Worm (Caenorhabditis elegans) whole organism, mixed stage, embryonic: ENCODE results near the gene F53H4.2.

Experiments used
- blmp-1 ChIP-seq: fragments of 150-350 bp; optimal IDR thresholded peaks from 2 replicates; lab custom pipeline; 2014; ENCODE audit warnings: missing biosample characterization, missing genetic modification characterization
- ceh-39 ChIP-seq: fragments of 150-350 bp; optimal IDR thresholded peaks from 2 replicates; lab custom pipeline; 2014; ENCODE audit warnings: missing biosample characterization, missing genetic modification characterization
- ceh-43 ChIP-seq: fragments of 200-800 bp; sonication (Bioruptor generic); optimal IDR thresholded peaks from 2 replicates; lab custom pipeline; 2018; ENCODE audit warnings: mild to moderate bottlenecking, missing genetic modification characterization, moderate library complexity, missing compliant biosample characterization
- ceh-83 ChIP-seq: fragments of 200-800 bp; sonication (Bioruptor generic); optimal IDR thresholded peaks from 2 replicates; lab custom pipeline; 2018; ENCODE audit warnings: mild to moderate bottlenecking, missing genetic modification characterization, missing compliant biosample characterization
- ces-1 ChIP-seq: fragments of 150-350 bp; optimal IDR thresholded peaks from 2 replicates; lab custom pipeline; 2014; ENCODE audit warnings: missing biosample characterization, missing genetic modification reagents, missing genetic modification characterization
- cnd-1 ChIP-seq: fragments of 200-800 bp; sonication (Bioruptor generic); optimal IDR thresholded peaks from 2 replicates; lab custom pipeline; 2018; ENCODE audit warnings: mild to moderate bottlenecking, missing genetic modification characterization, missing compliant biosample characterization
- drap-1 ChIP-seq: fragments of 200-800 bp; sonication (Bioruptor generic); optimal IDR thresholded peaks from 3 replicates; lab custom pipeline; 2018; ENCODE audit warnings: mild to moderate bottlenecking, missing genetic modification characterization, missing compliant biosample characterization
- elt-1 ChIP-seq: sonication (generic microtip); optimal IDR thresholded peaks from 2 replicates; lab custom pipeline; 2017; ENCODE audit warnings: missing genetic modification characterization, mild to moderate bottlenecking, missing compliant biosample characterization, antibody characterized with exemption, moderate library complexity, borderline replicate concordance; ENCODE audit not compliant: insufficient read depth
- elt-3 ChIP-seq: fragments of 150-350 bp; optimal IDR thresholded peaks from 2 replicates; lab custom pipeline; 2014; ENCODE audit warnings: missing biosample characterization, missing genetic modification characterization
- ham-2 ChIP-seq: fragments of 200-800 bp; sonication (Bioruptor generic); optimal IDR thresholded peaks from 2 replicates; lab custom pipeline; 2018; ENCODE audit warnings: mild to moderate bottlenecking, missing genetic modification characterization, missing compliant biosample characterization
- hlh-1 ChIP-seq: fragments of 150-350 bp; optimal IDR thresholded peaks from 2 replicates; lab custom pipeline; 2014; ENCODE audit warnings: missing biosample characterization, missing genetic modification reagents, missing genetic modification characterization
- lin-13 ChIP-seq: fragments of 150-350 bp; optimal IDR thresholded peaks from 2 replicates; lab custom pipeline; 2014; ENCODE audit warnings: missing biosample characterization, missing genetic modification characterization
- lin-32 ChIP-seq: fragments of 200-800 bp; sonication (Bioruptor generic); optimal IDR thresholded peaks from 2 replicates; lab custom pipeline; 2018; ENCODE audit warnings: mild to moderate bottlenecking, missing genetic modification characterization, missing compliant biosample characterization
- lsy-2 ChIP-seq: fragments of 150-350 bp; optimal IDR thresholded peaks from 2 replicates; lab custom pipeline; 2014; ENCODE audit warnings: missing biosample characterization, missing genetic modification characterization
- mab-5 ChIP-seq: fragments of 150-350 bp; optimal IDR thresholded peaks from 2 replicates; lab custom pipeline; 2014; ENCODE audit warnings: missing biosample characterization, missing genetic modification characterization
- mep-1 ChIP-seq: fragments of 150-350 bp; optimal IDR thresholded peaks from 2 replicates; lab custom pipeline; 2017; ENCODE audit warnings: missing biosample characterization, missing genetic modification reagents, missing genetic modification characterization, inconsistent platforms
- mls-2 ChIP-seq: sonication (generic microtip); optimal IDR thresholded peaks from 2 replicates; lab custom pipeline; 2016; ENCODE audit warnings: mild to moderate bottlenecking, missing genetic modification characterization, moderate library complexity, missing compliant biosample characterization
- nhr-12 ChIP-seq: fragments of 150-350 bp; optimal IDR thresholded peaks from 2 replicates; lab custom pipeline; 2014; ENCODE audit warnings: missing biosample characterization, missing genetic modification characterization
- nhr-2 ChIP-seq: fragments of 150-350 bp; optimal IDR thresholded peaks from 2 replicates; lab custom pipeline; 2014; ENCODE audit warnings: missing biosample characterization, missing genetic modification characterization
- nhr-237 ChIP-seq: fragments of 150-350 bp; optimal IDR thresholded peaks from 2 replicates; lab custom pipeline; 2014; ENCODE audit warnings: missing biosample characterization, missing genetic modification characterization
- nhr-28 ChIP-seq: fragments of 150-350 bp; optimal IDR thresholded peaks from 2 replicates; lab custom pipeline; 2014; ENCODE audit warnings: missing biosample characterization, missing genetic modification characterization
- nhr-76 ChIP-seq: sonication (generic microtip); optimal IDR thresholded peaks from 2 replicates; lab custom pipeline; 2017; ENCODE audit warnings: missing biosample characterization, missing genetic modification characterization
- pha-4 ChIP-seq: fragments of 150-350 bp; optimal IDR thresholded peaks from 2 replicates; lab custom pipeline; 2018; ENCODE audit warnings: missing biosample characterization, missing genetic modification reagents, missing genetic modification characterization
- sptf-1 ChIP-seq: sonication (generic microtip); optimal IDR thresholded peaks from 2 replicates; lab custom pipeline; 2017; ENCODE audit warnings: mild to moderate bottlenecking, missing genetic modification characterization, moderate library complexity, missing compliant biosample characterization
- tbx-8 ChIP-seq: fragments of 200-800 bp; sonication (Bioruptor generic); optimal IDR thresholded peaks from 2 replicates; lab custom pipeline; 2018; ENCODE audit warnings: mild to moderate bottlenecking, missing genetic modification characterization, moderate library complexity, missing compliant biosample characterization
- unc-62 ChIP-seq: fragments of 150-350 bp; optimal IDR thresholded peaks from 2 replicates; lab custom pipeline; 2014; ENCODE audit warnings: missing biosample characterization, missing genetic modification reagents, missing genetic modification characterization
- zip-8 ChIP-seq: fragments of 150-350 bp; optimal IDR thresholded peaks from 2 replicates; lab custom pipeline; 2014; ENCODE audit warnings: missing biosample characterization, missing genetic modification characterization
- ztf-11 ChIP-seq: fragments of 150-350 bp; optimal IDR thresholded peaks from 2 replicates; lab custom pipeline; 2014; ENCODE audit warnings: missing biosample characterization, missing genetic modification characterization

F53H4.2 gene

ce11 chrX:15844330-15844729 lies 12.6 kb upstream of the F53H4.2 start:
- TF ChIP-seq pha-4 (tag; lab: Kevin White, UChicago) (no peak), ceh-43 (no peak), cnd-1 (tag; lab: Kevin White, UChicago) (no peak), blmp-1 (tag; lab: Kevin White, UChicago) (no peak), ceh-39 (tag; lab: Kevin White, UChicago) (no peak), nhr-28 (tag; lab: Kevin White, UChicago) (no peak)

- no peak for TF ChIP-seq pha-4 (tag; lab: Kevin White, UChicago)
- TF ChIP-seq ham-2 (GFP tag; lab: Kevin White, UChicago): no peak
- TF ChIP-seq unc-62 (GFP tag; lab: Kevin White, UChicago): no peak
- no peak for TF ChIP-seq sptf-1 (tag; lab: Kevin White, UChicago)
- TF ChIP-seq lin-32 (GFP tag; lab: Kevin White, UChicago): no peak
- TF ChIP-seq mls-2 (tag; lab: Kevin White, UChicago): no peak
- TF ChIP-seq nhr-12 (tag; lab: Kevin White, UChicago): no peak
- TF ChIP-seq ces-1 (GFP tag; lab: Kevin White, UChicago): no peak
These were observed 10.4 kb upstream of the F53H4.2 start for ce11 chrX:15846552-15846951.

- TF ChIP-seq nhr-2 (tag; lab: Kevin White, UChicago) (no peak), mep-1 (tag; lab: Kevin White, UChicago) (no peak), tbx-8 (GFP tag; lab: Kevin White, UChicago) (no peak), drap-1 (no peak), sptf-1 (tag; lab: Kevin White, UChicago) (no peak), mab-5 (tag; lab: Kevin White, UChicago) (no peak), nhr-76 (no peak), elt-1 (no peak), mls-2 (tag; lab: Kevin White, UChicago) (no peak), ceh-39 (tag; lab: Kevin White, UChicago) (no peak), unc-62 (GFP tag; lab: Kevin White, UChicago) (no peak), nhr-237 (no peak)
These were observed 9.3 kb upstream of the F53H4.2 start, which contains the start of gene F59F4.3 for ce11 chrX:15847543-15848087. Gene F59F4.3, minus strand, starts transcription at chrX:15847593.

ce11 chrX:15848867-15849266 lies 8.1 kb upstream of the F53H4.2 start:
- TF ChIP-seq nhr-2 (tag; lab: Kevin White, UChicago) (no peak), drap-1 (no peak), zip-8 (tag; lab: Kevin White, UChicago) (peak; percentile 93)

ce11 chrX:15849397-15849935 lies 7.5 kb upstream of the F53H4.2 start, which contains the start of gene acl-1:
Gene acl-1, plus strand, starts transcription at chrX:15849885.
- TF ChIP-seq sptf-1 (tag; lab: Kevin White, UChicago) (peak; percentile 41), ceh-83 (GFP tag; lab: Kevin White, UChicago) (peak; percentile 41), nhr-237 (peak; percentile 74), ham-2 (GFP tag; lab: Kevin White, UChicago) (no peak), hlh-1 (tag; lab: Kevin White, UChicago) (peak; percentile 20), lsy-2 (tag; lab: Kevin White, UChicago) (peak; percentile 74), ces-1 (GFP tag; lab: Kevin White, UChicago) (peak; percentile 84), ztf-11 (tag; lab: Kevin White, UChicago) (no peak), ceh-39 (tag; lab: Kevin White, UChicago) (peak; percentile 13), elt-1 (no peak), nhr-12 (tag; lab: Kevin White, UChicago) (no peak), nhr-76 (no peak), elt-3 (tag; lab: Kevin White, UChicago) (no peak), lin-13 (tag; lab: Kevin White, UChicago) (no peak), nhr-28 (tag; lab: Kevin White, UChicago) (no peak), mep-1 (tag; lab: Kevin White, UChicago) (peak; percentile 42)

ce11 chrX:15851013-15851412 lies 5.9 kb upstream of the F53H4.2 start:
- TF ChIP-seq sptf-1 (tag; lab: Kevin White, UChicago) (no peak), mep-1 (tag; lab: Kevin White, UChicago) (no peak), ces-1 (GFP tag; lab: Kevin White, UChicago) (no peak), mls-2 (tag; lab: Kevin White, UChicago) (no peak)
